Worm (Caenorhabditis elegans) whole organism, mixed stage, embryonic: ENCODE results near the gene rbbp-5.

Experiments used
- blmp-1 ChIP-seq: fragments of 150-350 bp; optimal IDR thresholded peaks from 2 replicates; lab custom pipeline; 2014; ENCODE audit warnings: missing biosample characterization, missing genetic modification characterization
- ham-2 ChIP-seq: fragments of 200-800 bp; sonication (Bioruptor generic); optimal IDR thresholded peaks from 2 replicates; lab custom pipeline; 2018; ENCODE audit warnings: mild to moderate bottlenecking, missing genetic modification characterization, missing compliant biosample characterization
- mab-5 ChIP-seq: fragments of 150-350 bp; optimal IDR thresholded peaks from 2 replicates; lab custom pipeline; 2014; ENCODE audit warnings: missing biosample characterization, missing genetic modification characterization
- mep-1 ChIP-seq: fragments of 150-350 bp; optimal IDR thresholded peaks from 2 replicates; lab custom pipeline; 2017; ENCODE audit warnings: missing biosample characterization, missing genetic modification reagents, missing genetic modification characterization, inconsistent platforms
- nhr-12 ChIP-seq: fragments of 150-350 bp; optimal IDR thresholded peaks from 2 replicates; lab custom pipeline; 2014; ENCODE audit warnings: missing biosample characterization, missing genetic modification characterization
- pha-4 ChIP-seq: fragments of 150-350 bp; optimal IDR thresholded peaks from 2 replicates; lab custom pipeline; 2018; ENCODE audit warnings: missing biosample characterization, missing genetic modification reagents, missing genetic modification characterization
- unc-39 ChIP-seq: fragments of 150-350 bp; optimal IDR thresholded peaks from 2 replicates; lab custom pipeline; 2014; ENCODE audit warnings: missing biosample characterization, missing genetic modification characterization
- unc-62 ChIP-seq: fragments of 150-350 bp; optimal IDR thresholded peaks from 2 replicates; lab custom pipeline; 2014; ENCODE audit warnings: missing biosample characterization, missing genetic modification reagents, missing genetic modification characterization
- ztf-11 ChIP-seq: fragments of 150-350 bp; optimal IDR thresholded peaks from 2 replicates; lab custom pipeline; 2014; ENCODE audit warnings: missing biosample characterization, missing genetic modification characterization

- no peak for TF ChIP-seq mep-1 (tag; lab: Kevin White, UChicago)
- no peak for TF ChIP-seq ham-2 (GFP tag; lab: Kevin White, UChicago)
- TF ChIP-seq pha-4: no peak
- TF ChIP-seq ztf-11 (tag; lab: Kevin White, UChicago): no peak
- no peak for TF ChIP-seq mab-5
- no peak for TF ChIP-seq nhr-12 (tag; lab: Kevin White, UChicago)
- no peak for TF ChIP-seq unc-62 (GFP tag; lab: Kevin White, UChicago)
- no peak for TF ChIP-seq unc-39 (tag; lab: Kevin White, UChicago)
- TF ChIP-seq blmp-1: no peak
Measured at ce11 chrII:6147131-6147530, 49.5 kb downstream of the rbbp-5 start.
